Worm (Caenorhabditis elegans) whole organism, young adult: Measurements from ENCODE around the gene prx-6.

Source experiments
- F10E7.11 ChIP-seq: sonication (generic microtip); optimal IDR thresholded peaks from 2 replicates; lab custom pipeline; 2017; ENCODE audit warnings: mild to moderate bottlenecking, missing genetic modification characterization, moderate library complexity, missing compliant biosample characterization
- Y95B8A.8 ChIP-seq: fragments of 200-800 bp; sonication (Bioruptor generic); IDR thresholded peaks from 2 replicates; pipeline ENCODE4 v1.3.6; 2022; ENCODE audit warnings: missing genetic modification reagents, missing genetic modification characterization, missing compliant biosample characterization
- ZK185.1 ChIP-seq: sonication (generic microtip); optimal IDR thresholded peaks from 2 replicates; lab custom pipeline; 2016; ENCODE audit warnings: mild to moderate bottlenecking, missing genetic modification characterization, missing compliant biosample characterization; ENCODE audit not compliant: poor library complexity, severe bottlenecking
- cebp-2 ChIP-seq: fragments of 200-800 bp; sonication (Bioruptor generic); IDR thresholded peaks from 2 replicates; pipeline ENCODE4 v1.3.6; 2022; ENCODE audit warnings: missing genetic modification characterization, missing compliant biosample characterization
- dpff-1 ChIP-seq: sonication (generic microtip); optimal IDR thresholded peaks from 2 replicates; lab custom pipeline; 2017; ENCODE audit warnings: mild to moderate bottlenecking, missing genetic modification characterization, missing compliant biosample characterization
- efl-1 ChIP-seq: fragments of 150-350 bp; optimal IDR thresholded peaks from 2 replicates; lab custom pipeline; 2014; ENCODE audit warnings: missing biosample characterization, missing genetic modification reagents, missing genetic modification characterization
- lin-26 ChIP-seq: fragments of 200-800 bp; sonication (Bioruptor generic); IDR thresholded peaks from 2 replicates; pipeline ENCODE4 v1.3.6; 2022; ENCODE audit warnings: missing genetic modification reagents, missing genetic modification characterization, missing compliant biosample characterization
- nhr-27 ChIP-seq: fragments of 200-800 bp; sonication (Bioruptor generic); optimal IDR thresholded peaks from 2 replicates; lab custom pipeline; 2018; ENCODE audit warnings: mild to moderate bottlenecking, missing genetic modification characterization, moderate library complexity, missing compliant biosample characterization
- pha-4 ChIP-seq: fragments of 150-350 bp; sonication (generic microtip); optimal IDR thresholded peaks from 2 replicates; lab custom pipeline; 2014; ENCODE audit warnings: missing biosample characterization, missing genetic modification reagents, missing genetic modification characterization
- snpc-4 ChIP-seq, 5 experiments: fragments of 150-350 bp in 1 of 5; sonication (generic microtip) in 4 of 5; optimal IDR thresholded peaks; 2 replicates each; lab custom pipeline; 2014 to 2018; ENCODE audit warnings: missing genetic modification characterization in 5 of 5, missing biosample characterization in 3 of 5, antibody characterized with exemption in 2 of 5, mild to moderate bottlenecking in 2 of 5, missing compliant biosample characterization in 2 of 5, missing genotype in 2 of 5, moderate library complexity in 2 of 5, missing genetic modification reagents in 1 of 5
- unc-62 ChIP-seq: fragments of 150-350 bp; optimal IDR thresholded peaks from 2 replicates; lab custom pipeline; 2014; ENCODE audit warnings: missing biosample characterization, missing genetic modification reagents, missing genetic modification characterization
- zfh-2 ChIP-seq: fragments of 200-800 bp; sonication (Bioruptor generic); conservative IDR thresholded peaks from 2 replicates; pipeline ENCODE4 v1.3.6; 2022; ENCODE audit warnings: missing genetic modification reagents, missing genetic modification characterization, missing compliant biosample characterization
- ztf-18 ChIP-seq: sonication (generic microtip); optimal IDR thresholded peaks from 2 replicates; lab custom pipeline; 2016; ENCODE audit warnings: missing genotype, mild to moderate bottlenecking, missing genetic modification characterization, missing compliant biosample characterization
- ztf-28 ChIP-seq: fragments of 200-800 bp; sonication (Bioruptor generic); IDR thresholded peaks from 2 replicates; pipeline ENCODE4 v1.3.6; 2022; ENCODE audit warnings: missing genetic modification reagents, missing genetic modification characterization, missing compliant biosample characterization

- TF ChIP-seq ztf-28 (GFP tag; lab: Robert Waterston, UW) (no peak), F10E7.11 (tag; lab: Kevin White, UChicago) (no peak), Y95B8A.8 (no peak), pha-4 (tag; lab: Kevin White, UChicago) (no peak), ztf-18 (no peak), cebp-2 (GFP tag; lab: Robert Waterston, UW) (no peak), nhr-27 (no peak), ZK185.1 (no peak), snpc-4 (GFP tag; optimal IDR thresholded peaks at IDR 0.05; lab: Kevin White, UChicago) (no peak), snpc-4 (tag; optimal IDR thresholded peaks at IDR 0.05; lab: Kevin White, UChicago) (no peak), lin-26 (GFP tag; lab: Robert Waterston, UW) (no peak), unc-62 (GFP tag; lab: Kevin White, UChicago) (no peak), zfh-2 (GFP tag; lab: Robert Waterston, UW) (no peak), efl-1 (GFP tag; lab: Kevin White, UChicago) (no peak), dpff-1 (tag; lab: Kevin White, UChicago) (no peak)
Observed at ce11 chrV:4676812-4677211, 43.1 kb downstream of the prx-6 start.
